Worm (Caenorhabditis elegans) whole organism, mixed stage, embryonic: Measurements from ENCODE around the gene efhc-1.

Experiments used
- bed-3 ChIP-seq: fragments of 200-800 bp; sonication (Bioruptor generic); optimal IDR thresholded peaks from 3 replicates; lab custom pipeline; 2018; ENCODE audit warnings: mild to moderate bottlenecking, missing genetic modification characterization, moderate library complexity, missing compliant biosample characterization
- lsy-2 ChIP-seq: fragments of 150-350 bp; optimal IDR thresholded peaks from 2 replicates; lab custom pipeline; 2014; ENCODE audit warnings: missing biosample characterization, missing genetic modification characterization
- nhr-76 ChIP-seq: sonication (generic microtip); optimal IDR thresholded peaks from 2 replicates; lab custom pipeline; 2017; ENCODE audit warnings: missing biosample characterization, missing genetic modification characterization
- pha-4 ChIP-seq: fragments of 150-350 bp; optimal IDR thresholded peaks from 2 replicates; lab custom pipeline; 2018; ENCODE audit warnings: missing biosample characterization, missing genetic modification reagents, missing genetic modification characterization
- unc-62 ChIP-seq: fragments of 150-350 bp; optimal IDR thresholded peaks from 2 replicates; lab custom pipeline; 2014; ENCODE audit warnings: missing biosample characterization, missing genetic modification reagents, missing genetic modification characterization

- TF ChIP-seq nhr-76 (tag; lab: Kevin White, UChicago) = no peak
- no peak for TF ChIP-seq unc-62 (GFP tag; lab: Kevin White, UChicago)
- TF ChIP-seq lsy-2 (tag; lab: Kevin White, UChicago) = no peak
- TF ChIP-seq pha-4 (tag; lab: Kevin White, UChicago) = no peak
- no peak for TF ChIP-seq bed-3 (GFP tag; lab: Kevin White, UChicago)
These were observed 2.5 kb upstream of the efhc-1 start, which contains the start of gene R07E3.7 for ce11 chrX:10355650-10356049.
